Fruit fly (Drosophila melanogaster) whole organism: ENCODE results near the gene Tsp29Fa.

Experiments
- CG8478 ChIP-seq: fragments of >200 bp; optimal IDR thresholded peaks from 2 replicates; lab custom pipeline; 2018; ENCODE audit warnings: inconsistent platforms
- Dll ChIP-seq: fragments of >200 bp; optimal IDR thresholded peaks from 2 replicates; lab custom pipeline; 2017
- EcR ChIP-seq, 2 experiments: fragments of >200 bp; optimal IDR thresholded peaks; 2 replicates each; lab custom pipeline; 2017; ENCODE audit warnings: missing biosample characterization in 2 of 2, missing genetic modification characterization in 2 of 2, missing genetic modification reagents in 2 of 2
- pan ChIP-seq: fragments of >200 bp; optimal IDR thresholded peaks from 2 replicates; lab custom pipeline; 2017
- psq ChIP-seq: fragments of >200 bp; optimal IDR thresholded peaks from 2 replicates; lab custom pipeline; 2017
- usp ChIP-seq: fragments of >200 bp; optimal IDR thresholded peaks from 2 replicates; lab custom pipeline; 2017; ENCODE audit warnings: missing biosample characterization, missing genetic modification characterization, mixed read lengths

DNA sequence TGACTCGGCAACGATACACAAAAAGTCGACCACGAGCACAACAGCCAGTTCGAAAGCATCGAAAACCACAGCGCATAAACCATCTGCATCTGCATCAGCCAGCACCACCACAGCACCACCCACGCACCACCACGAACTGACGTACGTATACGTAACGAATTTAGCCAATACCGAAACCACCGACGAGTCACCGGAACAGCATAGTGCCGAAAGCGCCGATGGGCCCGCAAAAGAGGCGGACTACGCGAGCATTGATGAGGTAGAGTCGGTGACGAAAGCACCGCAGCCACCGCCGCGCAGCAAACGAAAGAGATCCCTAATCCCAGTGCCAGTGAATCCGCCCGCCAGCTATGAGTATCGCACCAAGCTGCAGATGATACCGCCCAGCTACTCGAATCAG, 2.6 kb upstream of the Tsp29Fa start:
- no peak for TF ChIP-seq psq
- no peak for TF ChIP-seq pan
- no peak for TF ChIP-seq Dll (lab: Kevin White, UChicago)
- no peak for TF ChIP-seq CG8478 (lab: Kevin White, UChicago)
- TF ChIP-seq usp (GFP tag; lab: Kevin White, UChicago) = no peak
- no peak for TF ChIP-seq EcR (GFP tag; optimal IDR thresholded peaks at IDR 0.05; lab: Kevin White, UChicago)
